Worm (Caenorhabditis elegans): ENCODE measurements around the gene exc-9.

- TF ChIP-seq mab-5 (tag; optimal IDR thresholded peaks at IDR 0.05) (no peak), unc-62 (GFP tag; optimal IDR thresholded peaks at IDR 0.05) (no peak), ztf-11 (tag; optimal IDR thresholded peaks at IDR 0.05) (no peak), sem-2 (GFP tag; optimal IDR thresholded peaks at IDR 0.05) (no peak), nhr-12 (tag; optimal IDR thresholded peaks at IDR 0.05) (no peak), nhr-28 (tag; optimal IDR thresholded peaks at IDR 0.05) (no peak), unc-39 (tag; optimal IDR thresholded peaks at IDR 0.05) (no peak), elt-3 (tag; optimal IDR thresholded peaks at IDR 0.05) (no peak), ces-1 (GFP tag; optimal IDR thresholded peaks at IDR 0.05) (no peak), nhr-2 (tag; optimal IDR thresholded peaks at IDR 0.05) (no peak)
Measured at ce11 chrIV:7917881-7918280, 22.9 kb downstream of the exc-9 start.
